Fruit fly (Drosophila melanogaster) whole organism, embryonic: ENCODE data around the gene se.

Experiments used
- B-H1 ChIP-seq: fragments of 200-800 bp; sonication (Bioruptor generic); IDR thresholded peaks from 3 replicates; pipeline ENCODE4 v1.3.6; 2022; ENCODE audit warnings: missing biosample characterization, missing genetic modification characterization
- BEAF-32 ChIP-seq: fragments of 200-800 bp; sonication (Bioruptor generic); optimal IDR thresholded peaks from 3 replicates; lab custom pipeline; 2017; ENCODE audit warnings: missing biosample characterization, missing genetic modification characterization, mild to moderate bottlenecking, moderate library complexity, missing genetic modification reagents
- CG10543 ChIP-seq: fragments of 200-800 bp; sonication (Bioruptor generic); optimal IDR thresholded peaks from 3 replicates; lab custom pipeline; 2017; ENCODE audit warnings: missing biosample characterization, mild to moderate bottlenecking, missing genetic modification characterization, moderate library complexity
- CG10654 ChIP-seq: fragments of 200-800 bp; sonication (Bioruptor generic); optimal IDR thresholded peaks from 2 replicates; lab custom pipeline; 2016; ENCODE audit warnings: missing biosample characterization, missing genetic modification characterization
- CG11247 ChIP-seq: fragments of 200-800 bp; sonication (Bioruptor generic); IDR thresholded peaks from 2 replicates; pipeline ENCODE4 v1.3.6; 2022; ENCODE audit warnings: missing biosample characterization, missing genetic modification characterization
- CG12155 ChIP-seq: fragments of 200-800 bp; sonication (Bioruptor generic); optimal IDR thresholded peaks from 3 replicates; lab custom pipeline; 2016; ENCODE audit warnings: missing biosample characterization, missing genetic modification characterization
- CG12659 ChIP-seq: fragments of 200-800 bp; sonication (Bioruptor generic); optimal IDR thresholded peaks from 3 replicates; lab custom pipeline; 2017; ENCODE audit warnings: mild to moderate bottlenecking, missing biosample characterization, missing genetic modification reagents, missing genetic modification characterization
- CG14050 ChIP-seq: fragments of 200-800 bp; sonication (Bioruptor generic); IDR thresholded peaks from 3 replicates; pipeline ENCODE4 v1.3.6; 2022; ENCODE audit warnings: missing biosample characterization, missing genetic modification characterization
- CG15514 ChIP-seq: fragments of 200-800 bp; sonication (Bioruptor generic); optimal IDR thresholded peaks from 3 replicates; lab custom pipeline; 2017; ENCODE audit warnings: missing biosample characterization, missing genetic modification characterization, mild to moderate bottlenecking, moderate library complexity, missing genetic modification reagents
- CG16815 ChIP-seq: fragments of 200-800 bp; sonication (Bioruptor generic); optimal IDR thresholded peaks from 3 replicates; lab custom pipeline; 2017; ENCODE audit warnings: missing biosample characterization, mild to moderate bottlenecking, missing genetic modification characterization
- CG18619 ChIP-seq: fragments of 200-800 bp; sonication (Bioruptor generic); optimal IDR thresholded peaks from 3 replicates; lab custom pipeline; 2017; ENCODE audit warnings: missing biosample characterization, mild to moderate bottlenecking, missing genetic modification characterization
- CG2116 ChIP-seq: fragments of 200-800 bp; sonication (Bioruptor generic); optimal IDR thresholded peaks from 3 replicates; lab custom pipeline; 2018; ENCODE audit warnings: missing biosample characterization, mild to moderate bottlenecking, missing genetic modification characterization
- CG2120 ChIP-seq: fragments of 200-800 bp; sonication (Bioruptor generic); optimal IDR thresholded peaks from 3 replicates; lab custom pipeline; 2016; ENCODE audit warnings: missing biosample characterization, missing genetic modification characterization
- CG3163 ChIP-seq: fragments of 200-800 bp; sonication (Bioruptor generic); optimal IDR thresholded peaks from 3 replicates; lab custom pipeline; 2016; ENCODE audit warnings: missing biosample characterization, missing genetic modification characterization
- CG32767 ChIP-seq: fragments of 200-800 bp; sonication (Bioruptor generic); IDR thresholded peaks from 2 replicates; pipeline ENCODE4 v1.3.6; 2022; ENCODE audit warnings: missing biosample characterization, missing genetic modification characterization
- CG42726 ChIP-seq: fragments of 200-800 bp; sonication (Bioruptor generic); IDR thresholded peaks from 2 replicates; pipeline ENCODE4 v1.3.6; 2022; ENCODE audit warnings: missing biosample characterization, missing genetic modification characterization; ENCODE audit not compliant: partially characterized antibody
- CG4707 ChIP-seq: fragments of 200-800 bp; sonication (Bioruptor generic); optimal IDR thresholded peaks from 2 replicates; lab custom pipeline; 2018; ENCODE audit warnings: missing biosample characterization, mild to moderate bottlenecking, missing genetic modification characterization, moderate library complexity
- CG6254 ChIP-seq: fragments of 200-800 bp; sonication (Bioruptor generic); optimal IDR thresholded peaks from 3 replicates; lab custom pipeline; 2017; ENCODE audit warnings: mild to moderate bottlenecking, missing biosample characterization, missing genetic modification reagents, missing genetic modification characterization
- CG7357 ChIP-seq: fragments of 200-800 bp; sonication (Bioruptor generic); IDR thresholded peaks from 3 replicates; pipeline ENCODE4 v1.3.6; 2022; ENCODE audit warnings: missing biosample characterization, missing genetic modification characterization
- CG7987 ChIP-seq: fragments of 200-800 bp; sonication (Bioruptor generic); optimal IDR thresholded peaks from 2 replicates; lab custom pipeline; 2018; ENCODE audit warnings: missing biosample characterization, mild to moderate bottlenecking, missing genetic modification characterization, moderate library complexity
- CG8281 ChIP-seq: fragments of 200-800 bp; sonication (Bioruptor generic); optimal IDR thresholded peaks from 2 replicates; lab custom pipeline; 2018; ENCODE audit warnings: missing biosample characterization, mild to moderate bottlenecking, missing genetic modification characterization, moderate library complexity
- CHES-1-like ChIP-seq: fragments of 200-800 bp; sonication (Bioruptor generic); optimal IDR thresholded peaks from 2 replicates; lab custom pipeline; 2016; ENCODE audit warnings: missing biosample characterization, missing genetic modification characterization
- Doc3 ChIP-seq: fragments of 200-800 bp; sonication (Bioruptor generic); IDR thresholded peaks from 3 replicates; pipeline ENCODE4 v1.3.6; 2022; ENCODE audit warnings: missing biosample characterization, missing genetic modification characterization; ENCODE audit not compliant: partially characterized antibody
- Fer1 ChIP-seq: fragments of 200-800 bp; sonication (Bioruptor generic); optimal IDR thresholded peaks from 2 replicates; lab custom pipeline; 2017; ENCODE audit warnings: missing biosample characterization, mild to moderate bottlenecking, missing genetic modification characterization
- Gsc ChIP-seq: fragments of 200-800 bp; sonication (Bioruptor generic); IDR thresholded peaks from 2 replicates; pipeline ENCODE4 v1.3.6; 2022; ENCODE audit warnings: missing biosample characterization, missing genetic modification characterization
- HmgZ ChIP-seq: fragments of 200-800 bp; sonication (Bioruptor generic); optimal IDR thresholded peaks from 2 replicates; lab custom pipeline; 2018; ENCODE audit warnings: missing biosample characterization, mild to moderate bottlenecking, missing genetic modification characterization
- MESR4 ChIP-seq: fragments of 200-800 bp; sonication (Bioruptor generic); optimal IDR thresholded peaks from 2 replicates; lab custom pipeline; 2018; ENCODE audit warnings: missing biosample characterization, mild to moderate bottlenecking, missing genetic modification characterization, moderate library complexity
- NC2β ChIP-seq: fragments of 200-800 bp; sonication (Bioruptor generic); optimal IDR thresholded peaks from 2 replicates; lab custom pipeline; 2016; ENCODE audit warnings: missing biosample characterization, missing genetic modification characterization
- Pdp1 ChIP-seq, 2 experiments: fragments of 200-800 bp; sonication (Bioruptor generic); optimal IDR thresholded peaks; 3 replicates each; lab custom pipeline; 2016; ENCODE audit warnings: missing biosample characterization in 2 of 2, missing genetic modification characterization in 2 of 2, mild to moderate bottlenecking in 1 of 2, moderate library complexity in 1 of 2
- Rfx ChIP-seq: fragments of 200-800 bp; sonication (Bioruptor generic); IDR thresholded peaks from 2 replicates; pipeline ENCODE4 v1.3.6; 2022; ENCODE audit warnings: missing biosample characterization, missing genetic modification characterization
- Sin3A ChIP-seq: fragments of >200 bp; optimal IDR thresholded peaks from 2 replicates; lab custom pipeline; 2018
- Sox102F ChIP-seq: fragments of 200-800 bp; sonication (Bioruptor generic); optimal IDR thresholded peaks from 2 replicates; lab custom pipeline; 2018; ENCODE audit warnings: missing biosample characterization, mild to moderate bottlenecking, missing genetic modification characterization, moderate library complexity
- Trl ChIP-seq, 3 experiments: fragments of >200 bp in 2 of 3; fragments of 200-800 bp in 1 of 3; sonication (Bioruptor generic) in 1 of 3; optimal IDR thresholded peaks; 2 replicates in 1 of 3; 3 replicates in 2 of 3; lab custom pipeline; 2016 to 2017; ENCODE audit warnings: missing biosample characterization in 1 of 3, missing genetic modification characterization in 1 of 3
- bcd ChIP-seq: fragments of 200-800 bp; sonication (Bioruptor generic); optimal IDR thresholded peaks from 2 replicates; lab custom pipeline; 2017; ENCODE audit warnings: missing biosample characterization, mild to moderate bottlenecking, missing genetic modification characterization
- bsh ChIP-seq, 2 experiments: fragments of 200-800 bp; sonication (Bioruptor generic); optimal IDR thresholded peaks; 2 replicates each; lab custom pipeline; 2017 to 2018; ENCODE audit warnings: mild to moderate bottlenecking in 2 of 2, missing biosample characterization in 2 of 2, missing genetic modification characterization in 2 of 2, moderate library complexity in 1 of 2
- chinmo ChIP-seq: fragments of 200-800 bp; sonication (Bioruptor generic); IDR thresholded peaks from 4 replicates; pipeline ENCODE4 v1.3.6; 2022; ENCODE audit warnings: missing biosample characterization, missing genetic modification characterization; ENCODE audit not compliant: partially characterized antibody
- ci ChIP-seq: fragments of 200-800 bp; sonication (Bioruptor generic); IDR thresholded peaks from 3 replicates; pipeline ENCODE4 v1.3.6; 2022; ENCODE audit warnings: missing biosample characterization, missing genetic modification characterization
- corto ChIP-seq: fragments of 200-800 bp; sonication (Bioruptor generic); optimal IDR thresholded peaks from 2 replicates; lab custom pipeline; 2016; ENCODE audit warnings: missing biosample characterization, mild to moderate bottlenecking, missing genetic modification characterization, moderate library complexity
- crc ChIP-seq: fragments of 200-800 bp; sonication (Bioruptor generic); optimal IDR thresholded peaks from 2 replicates; lab custom pipeline; 2016; ENCODE audit warnings: missing biosample characterization, missing genetic modification characterization
- exex ChIP-seq: fragments of 200-800 bp; sonication (Bioruptor generic); optimal IDR thresholded peaks from 4 replicates; lab custom pipeline; 2018; ENCODE audit warnings: missing biosample characterization, mild to moderate bottlenecking, missing genetic modification characterization, moderate library complexity
- fd3F ChIP-seq: fragments of 200-800 bp; sonication (Bioruptor generic); optimal IDR thresholded peaks from 2 replicates; lab custom pipeline; 2018; ENCODE audit warnings: missing biosample characterization, mild to moderate bottlenecking, missing genetic modification characterization, moderate library complexity
- fu2 ChIP-seq: fragments of 200-800 bp; sonication (Bioruptor generic); optimal IDR thresholded peaks from 2 replicates; lab custom pipeline; 2016; ENCODE audit warnings: missing biosample characterization, missing genetic modification characterization
- gro ChIP-seq: fragments of 200-800 bp; sonication (Bioruptor generic); optimal IDR thresholded peaks from 2 replicates; lab custom pipeline; 2016; ENCODE audit warnings: missing biosample characterization, missing genetic modification characterization
- gsb-n ChIP-seq: fragments of 200-800 bp; sonication (Bioruptor generic); optimal IDR thresholded peaks from 3 replicates; lab custom pipeline; 2018; ENCODE audit warnings: missing biosample characterization, mild to moderate bottlenecking, missing genetic modification characterization
- lab ChIP-seq: fragments of 200-800 bp; sonication (Bioruptor generic); optimal IDR thresholded peaks from 3 replicates; lab custom pipeline; 2017; ENCODE audit warnings: missing biosample characterization, missing genetic modification characterization, mild to moderate bottlenecking, moderate library complexity, missing genetic modification reagents
- odd ChIP-seq: fragments of 200-800 bp; sonication (Bioruptor generic); optimal IDR thresholded peaks from 2 replicates; lab custom pipeline; 2017; ENCODE audit warnings: missing biosample characterization, mild to moderate bottlenecking, missing genetic modification characterization
- pita ChIP-seq: fragments of 200-800 bp; sonication (Bioruptor generic); optimal IDR thresholded peaks from 2 replicates; lab custom pipeline; 2017; ENCODE audit warnings: missing biosample characterization, mild to moderate bottlenecking, missing genetic modification characterization
- schlank ChIP-seq: fragments of 200-800 bp; sonication (Bioruptor generic); optimal IDR thresholded peaks from 2 replicates; lab custom pipeline; 2018; ENCODE audit warnings: missing biosample characterization, mild to moderate bottlenecking, missing genetic modification characterization

Gene se

DNA sequence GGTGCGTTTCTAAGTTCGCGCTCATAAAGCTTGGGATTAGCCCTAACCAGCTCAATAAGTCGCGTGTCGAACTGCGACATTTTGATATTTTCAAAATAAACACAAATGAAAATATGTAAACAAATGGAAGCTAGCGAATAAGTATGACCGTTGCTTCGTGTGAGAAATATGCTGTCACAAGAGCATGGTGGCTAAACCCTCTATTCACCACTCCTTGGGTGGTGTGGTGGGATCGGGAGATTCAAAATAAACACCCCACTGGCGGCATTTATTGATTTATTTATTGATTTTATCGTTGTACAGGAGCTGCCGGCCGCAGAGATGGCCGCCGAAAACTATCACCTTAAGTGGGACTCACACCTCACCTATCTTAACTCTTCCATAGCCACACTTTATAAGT lies 5.6 kb upstream of the se start, which contains the start of gene CG6683 (continued):
- TF ChIP-seq Gsc (GFP tag; lab: Robert Waterston, UW) (no peak), CG2116 (GFP tag; lab: Kevin White, UChicago) (peak; percentile 21), ci (no peak), odd (peak; percentile 12), NC2β (GFP tag; lab: Kevin White, UChicago) (no peak), Sox102F (GFP tag; lab: Kevin White, UChicago) (no peak), CG8281 (no peak), fu2 (no peak), CG10654 (GFP tag; lab: Kevin White, UChicago) (no peak), CHES-1-like (GFP tag; lab: Kevin White, UChicago) (no peak), CG6254 (GFP tag; lab: Kevin White, UChicago) (peak; percentile 67), pita (GFP tag; lab: Kevin White, UChicago) (no peak), schlank (tag; lab: Kevin White, UChicago) (no peak), Doc3 (GFP tag; lab: Robert Waterston, UW) (no peak), Trl (optimal IDR thresholded peaks at IDR 0.05; lab: Kevin White, UChicago) (no peak), Trl (GFP tag; optimal IDR thresholded peaks at IDR 0.05; lab: Kevin White, UChicago) (no peak), CG7357 (GFP tag; lab: Robert Waterston, UW) (no peak), CG4707 (GFP tag; lab: Kevin White, UChicago) (peak; percentile 13), crc (GFP tag; lab: Kevin White, UChicago) (no peak), MESR4 (GFP tag; lab: Kevin White, UChicago) (peak; percentile 49), CG2120 (GFP tag; lab: Kevin White, UChicago) (no peak), Sin3A (no peak), CG12155 (GFP tag; lab: Kevin White, UChicago) (no peak), BEAF-32 (GFP tag; lab: Kevin White, UChicago) (peak; percentile 10), fd3F (GFP tag; lab: Kevin White, UChicago) (no peak), Fer1 (GFP tag; lab: Kevin White, UChicago) (peak; percentile 5), CG7987 (GFP tag; lab: Kevin White, UChicago) (no peak)

DNA sequence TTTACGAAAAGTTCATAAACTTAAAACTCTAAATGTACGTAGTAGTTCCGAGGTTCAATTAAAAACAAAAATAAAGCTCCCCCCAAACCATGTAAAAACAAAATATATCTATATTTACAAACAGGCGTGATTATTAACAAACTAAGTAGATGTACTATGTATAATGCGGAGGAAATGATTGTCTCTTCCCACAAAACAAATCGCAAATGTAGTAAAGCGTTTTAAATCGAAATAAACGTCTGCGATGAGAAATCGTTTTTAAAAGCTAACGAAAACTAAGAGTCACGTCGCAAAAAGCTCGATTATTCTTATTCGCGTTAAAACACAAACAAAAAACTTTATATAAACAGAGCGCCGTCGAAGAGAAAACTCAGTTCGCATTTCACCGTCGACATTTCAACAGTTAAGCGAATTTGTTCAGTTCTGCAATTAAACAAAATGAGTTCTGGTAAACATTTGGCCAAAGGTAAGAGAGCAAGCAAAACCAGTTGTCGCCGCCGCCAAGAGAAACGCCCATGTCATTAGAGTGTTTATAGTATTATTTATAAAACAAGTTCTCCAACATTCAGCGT lies 1.8 kb upstream of the se start, which contains the start of gene GstO3:
Gene GstO3 (plus strand): TSS at position 370 of the 572 bp plus-strand sequence.
- TF ChIP-seq chinmo (GFP tag; lab: Robert Waterston, UW) (peak; percentile 71; the same call in 1 of the 4 replicates), bsh (GFP tag; optimal IDR thresholded peaks at IDR 0.05; lab: Kevin White, UChicago) (peak in 1 of 2 experiments; percentile 38), CG3163 (GFP tag; lab: Kevin White, UChicago) (peak; percentile 93), CG15514 (GFP tag; lab: Kevin White, UChicago) (peak; percentile 52), B-H1 (GFP tag; lab: Robert Waterston, UW) (no peak), CG32767 (GFP tag; lab: Robert Waterston, UW) (no peak), Rfx (GFP tag; lab: Robert Waterston, UW) (no peak), CG16815 (GFP tag; lab: Kevin White, UChicago) (no peak), CG11247 (GFP tag; lab: Robert Waterston, UW) (no peak), CG12659 (peak; percentile 5), CG10654 (GFP tag; lab: Kevin White, UChicago) (no peak), exex (peak; percentile 19), bcd (no peak), CG18619 (no peak), HmgZ (tag; lab: Kevin White, UChicago) (no peak), lab (GFP tag; lab: Kevin White, UChicago) (peak; percentile 34), corto (GFP tag; lab: Kevin White, UChicago) (peak; percentile 32), gsb-n (no peak), CG42726 (0 out of 2 replicates have a peak, but pooled peaks have one; percentile 26), Trl (optimal IDR thresholded peaks at IDR 0.05; lab: Kevin White, UChicago) (peak in 1 of 2 experiments; percentile 85), Trl (GFP tag; optimal IDR thresholded peaks at IDR 0.05; lab: Kevin White, UChicago) (no peak), Pdp1 (GFP tag; optimal IDR thresholded peaks at IDR 0.05; lab: Kevin White, UChicago) (peak in 1 of 2 experiments; percentile 59), gro (GFP tag; lab: Kevin White, UChicago) (peak; percentile 3), CG10543 (peak; percentile 15), CG14050 (no peak)
